1 fruit fly cellular context compared by ENCODE assay signal in the genomic region with DNA sequence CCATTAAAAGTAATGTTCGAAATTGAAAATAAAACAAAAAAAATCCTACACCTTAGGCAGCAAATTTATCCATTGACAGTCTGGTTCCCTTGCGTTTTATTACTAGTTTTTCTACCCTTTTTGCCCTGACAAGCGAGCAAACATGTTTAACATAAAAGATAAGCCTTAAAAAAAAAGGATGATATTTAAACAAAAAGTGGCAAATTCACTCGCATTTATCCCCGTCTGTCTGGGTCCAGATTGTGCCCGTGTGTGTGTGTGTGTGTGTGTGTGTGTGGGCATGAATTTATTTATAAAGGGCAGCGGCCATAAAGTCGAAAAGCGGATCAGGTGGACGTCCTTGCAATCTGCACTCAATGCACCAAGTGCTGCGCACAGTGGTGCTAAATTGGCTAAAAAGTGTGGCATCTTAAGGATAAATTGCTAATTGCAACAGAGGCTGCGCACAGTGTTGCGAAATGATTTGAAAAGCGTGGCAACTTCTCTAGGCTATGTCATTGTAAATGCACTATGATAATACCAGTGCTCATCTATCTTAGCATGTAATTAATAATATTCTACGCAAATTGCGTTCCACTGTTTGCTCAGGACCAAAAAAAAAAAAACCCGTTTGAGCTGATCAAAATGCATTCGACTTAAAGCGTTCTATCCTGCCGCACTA.
A peak's percentile ranks its signal among the peaks of the same experiment; 100 is the strongest.
TF ChIP-seq lines count a peak whose summit lies in the region.

No protein-coding gene starts in this region.

TF ChIP-seq in whole organism, prepupa, 60 proteins besides CTCF, POLR2A, EP300 and RAD21 (continued from another document):
- TF ChIP-seq CG31627 (GFP tag; optimal IDR thresholded peaks at IDR 0.05; lab: Kevin White, UChicago) = peak; percentile 9
- peak; percentile 73 for TF ChIP-seq CG10669 (GFP tag; optimal IDR thresholded peaks at IDR 0.05; lab: Kevin White, UChicago)
- peak; percentile 40 for TF ChIP-seq acj6 (GFP tag; optimal IDR thresholded peaks at IDR 0.05; lab: Kevin White, UChicago)
- peak; percentile 46 for TF ChIP-seq CG8319 (GFP tag; optimal IDR thresholded peaks at IDR 0.05; lab: Kevin White, UChicago)
- TF ChIP-seq CG6792 (GFP tag; optimal IDR thresholded peaks at IDR 0.05; lab: Kevin White, UChicago) = peak; percentile 53
- peak; percentile 30 for TF ChIP-seq cyc (GFP tag; optimal IDR thresholded peaks at IDR 0.05; lab: Kevin White, UChicago)
- peak; percentile 45 to 71 for TF ChIP-seq ss (GFP tag; optimal IDR thresholded peaks at IDR 0.05; lab: Kevin White, UChicago)
- TF ChIP-seq CG6163 (GFP tag; IDR thresholded peaks at IDR 0.05; lab: Robert Waterston, UW) = 0 out of 3 replicates have a peak, but pooled peaks have one; percentile 67
- TF ChIP-seq Sox102F (GFP tag; optimal IDR thresholded peaks at IDR 0.05; lab: Kevin White, UChicago) = peak; percentile 44
- TF ChIP-seq CG16779 (tag; optimal IDR thresholded peaks at IDR 0.05; lab: Kevin White, UChicago) = no peak
- no peak for TF ChIP-seq CG6276 (GFP tag; optimal IDR thresholded peaks at IDR 0.05; lab: Kevin White, UChicago)
- TF ChIP-seq Lpt (GFP tag; optimal IDR thresholded peaks at IDR 0.05; lab: Kevin White, UChicago) = no peak
- TF ChIP-seq CG3919 (GFP tag; optimal IDR thresholded peaks at IDR 0.05; lab: Kevin White, UChicago) = peak; percentile 60
- TF ChIP-seq CG1621 (tag; optimal IDR thresholded peaks at IDR 0.05; lab: Kevin White, UChicago) = peak; percentile 60
- peak; percentile 58 for TF ChIP-seq CG9139 (GFP tag; optimal IDR thresholded peaks at IDR 0.05; lab: Kevin White, UChicago)
- peak; percentile 21 for TF ChIP-seq CG11902 (GFP tag; optimal IDR thresholded peaks at IDR 0.05; lab: Kevin White, UChicago)
- TF ChIP-seq salr (GFP tag; optimal IDR thresholded peaks at IDR 0.05; lab: Kevin White, UChicago) = peak in 1 of 2 experiments; percentile 51
- TF ChIP-seq dsx (GFP tag; optimal IDR thresholded peaks at IDR 0.05; lab: Kevin White, UChicago; ENCODE audit: poor library complexity, severe bottlenecking) = peak; percentile 3
- TF ChIP-seq CG4318 (GFP tag; optimal IDR thresholded peaks at IDR 0.05; lab: Kevin White, UChicago) = no peak
- TF ChIP-seq CG6808 (GFP tag; optimal IDR thresholded peaks at IDR 0.05; lab: Kevin White, UChicago) = peak; percentile 66
- TF ChIP-seq CG8632 (GFP tag; optimal IDR thresholded peaks at IDR 0.05; lab: Kevin White, UChicago) = peak; percentile 52
- peak; percentile 66 for TF ChIP-seq CG7368 (GFP tag; optimal IDR thresholded peaks at IDR 0.05; lab: Kevin White, UChicago)
- TF ChIP-seq achi (GFP tag; optimal IDR thresholded peaks at IDR 0.05; lab: Kevin White, UChicago) = peak; percentile 46
- TF ChIP-seq fd59A (GFP tag; optimal IDR thresholded peaks at IDR 0.05; lab: Kevin White, UChicago) = peak; percentile 65
